Worm (Caenorhabditis elegans) whole organism, L2 larva: ENCODE measurements around the gene F38A5.2.
"Not testable (repeated sequence)": the region's sequence is repeated elsewhere in the genome, so short reads cannot be mapped to it uniquely, and the experiment has no call there.

Experiments used
- C34F6.9 ChIP-seq: fragments of 150-350 bp; optimal IDR thresholded peaks from 2 replicates; lab custom pipeline; 2014; ENCODE audit warnings: missing biosample characterization, missing genetic modification characterization
- R02D3.7 ChIP-seq: fragments of 150-350 bp; optimal IDR thresholded peaks from 2 replicates; lab custom pipeline; 2014; ENCODE audit warnings: missing biosample characterization, missing genetic modification characterization
- Y55F3AM.14 ChIP-seq: fragments of 200-800 bp; sonication (Bioruptor generic); optimal IDR thresholded peaks from 2 replicates; lab custom pipeline; 2018; ENCODE audit warnings: mild to moderate bottlenecking, missing genetic modification characterization, missing compliant biosample characterization
- ZK546.5 ChIP-seq: sonication (generic microtip); optimal IDR thresholded peaks from 2 replicates; lab custom pipeline; 2017; ENCODE audit warnings: missing biosample characterization, missing genetic modification characterization
- alr-1 ChIP-seq: fragments of 150-350 bp; optimal IDR thresholded peaks from 2 replicates; lab custom pipeline; 2014; ENCODE audit warnings: missing biosample characterization, missing genetic modification characterization
- aly-2 ChIP-seq: fragments of 150-350 bp; optimal IDR thresholded peaks from 2 replicates; lab custom pipeline; 2014; ENCODE audit warnings: missing biosample characterization, missing genetic modification characterization
- ama-1 ChIP-seq: fragments of 150-350 bp; optimal IDR thresholded peaks from 2 replicates; lab custom pipeline; 2018; ENCODE audit warnings: inconsistent platforms
- blmp-1 ChIP-seq: sonication (generic microtip); optimal IDR thresholded peaks from 2 replicates; lab custom pipeline; 2017; ENCODE audit warnings: missing genetic modification characterization, mild to moderate bottlenecking, missing compliant biosample characterization, antibody characterized with exemption, moderate library complexity; ENCODE audit not compliant: insufficient read depth
- ceh-16 ChIP-seq: fragments of 150-350 bp; optimal IDR thresholded peaks from 2 replicates; lab custom pipeline; 2014; ENCODE audit warnings: missing biosample characterization, missing genetic modification characterization
- crh-2 ChIP-seq: sonication (generic microtip); optimal IDR thresholded peaks from 2 replicates; lab custom pipeline; 2017; ENCODE audit warnings: missing biosample characterization, missing genetic modification characterization
- dmd-4 ChIP-seq: sonication (generic microtip); optimal IDR thresholded peaks from 2 replicates; lab custom pipeline; 2017; ENCODE audit warnings: missing biosample characterization, missing genetic modification characterization
- egl-27 ChIP-seq: sonication (generic microtip); optimal IDR thresholded peaks from 3 replicates; lab custom pipeline; 2017; ENCODE audit warnings: missing biosample characterization, missing genetic modification reagents, missing genetic modification characterization
- elt-1 ChIP-seq: fragments of 150-350 bp; optimal IDR thresholded peaks from 2 replicates; lab custom pipeline; 2014; ENCODE audit warnings: missing biosample characterization, missing genetic modification characterization
- elt-3 ChIP-seq: sonication (generic microtip); optimal IDR thresholded peaks from 2 replicates; lab custom pipeline; 2017; ENCODE audit warnings: missing biosample characterization, missing genetic modification characterization
- fos-1 ChIP-seq: fragments of 150-350 bp; optimal IDR thresholded peaks from 2 replicates; lab custom pipeline; 2014; ENCODE audit warnings: missing biosample characterization, missing genetic modification characterization
- lin-39 ChIP-seq: fragments of 150-350 bp; optimal IDR thresholded peaks from 2 replicates; lab custom pipeline; 2014; ENCODE audit warnings: missing biosample characterization, missing genetic modification reagents, missing genetic modification characterization
- lsy-2 ChIP-seq, 2 experiments: fragments of 150-350 bp in 1 of 2; sonication (generic microtip) in 1 of 2; optimal IDR thresholded peaks; 2 replicates each; lab custom pipeline; 2014 to 2017; ENCODE audit warnings: missing biosample characterization in 2 of 2, missing genetic modification characterization in 2 of 2
- mbf-1 ChIP-seq: sonication (generic microtip); optimal IDR thresholded peaks from 2 replicates; lab custom pipeline; 2017; ENCODE audit warnings: missing biosample characterization, missing genetic modification characterization
- nhr-10 ChIP-seq: sonication (generic microtip); optimal IDR thresholded peaks from 2 replicates; lab custom pipeline; 2017; ENCODE audit warnings: missing biosample characterization, missing genetic modification characterization
- nhr-129 ChIP-seq: fragments of 150-350 bp; optimal IDR thresholded peaks from 2 replicates; lab custom pipeline; 2014; ENCODE audit warnings: missing biosample characterization, missing genetic modification characterization
- nhr-21 ChIP-seq: fragments of 150-350 bp; optimal IDR thresholded peaks from 2 replicates; lab custom pipeline; 2014; ENCODE audit warnings: missing biosample characterization, missing genetic modification characterization
- nhr-77 ChIP-seq: fragments of 150-350 bp; optimal IDR thresholded peaks from 2 replicates; lab custom pipeline; 2014; ENCODE audit warnings: missing biosample characterization, missing genetic modification characterization
- peb-1 ChIP-seq: fragments of 150-350 bp; optimal IDR thresholded peaks from 2 replicates; lab custom pipeline; 2014; ENCODE audit warnings: missing biosample characterization, missing genetic modification characterization
- sma-3 ChIP-seq: sonication (generic microtip); optimal IDR thresholded peaks from 2 replicates; lab custom pipeline; 2016; ENCODE audit warnings: missing genetic modification reagents, missing genetic modification characterization, missing compliant biosample characterization
- sma-9 ChIP-seq, 2 experiments: fragments of 150-350 bp in 1 of 2; sonication (generic microtip) in 1 of 2; optimal IDR thresholded peaks; 2 replicates each; lab custom pipeline; 2014 to 2016; ENCODE audit warnings: missing genetic modification characterization in 2 of 2, mild to moderate bottlenecking in 1 of 2, missing biosample characterization in 1 of 2, missing compliant biosample characterization in 1 of 2, missing genetic modification reagents in 1 of 2, moderate library complexity in 1 of 2
- unc-39 ChIP-seq: fragments of 150-350 bp; optimal IDR thresholded peaks from 2 replicates; lab custom pipeline; 2014; ENCODE audit warnings: missing biosample characterization, missing genetic modification characterization
- unc-55 ChIP-seq: fragments of 150-350 bp; sonication (generic microtip); optimal IDR thresholded peaks from 3 replicates; lab custom pipeline; 2014; ENCODE audit warnings: missing biosample characterization, missing genetic modification reagents, missing genetic modification characterization
- unc-62 ChIP-seq: fragments of 150-350 bp; optimal IDR thresholded peaks from 2 replicates; lab custom pipeline; 2014; ENCODE audit warnings: missing biosample characterization, missing genetic modification reagents, missing genetic modification characterization
- ztf-4 ChIP-seq: fragments of 150-350 bp; optimal IDR thresholded peaks from 2 replicates; lab custom pipeline; 2014; ENCODE audit warnings: missing biosample characterization, missing genetic modification characterization

The F38A5.2 gene

DNA sequence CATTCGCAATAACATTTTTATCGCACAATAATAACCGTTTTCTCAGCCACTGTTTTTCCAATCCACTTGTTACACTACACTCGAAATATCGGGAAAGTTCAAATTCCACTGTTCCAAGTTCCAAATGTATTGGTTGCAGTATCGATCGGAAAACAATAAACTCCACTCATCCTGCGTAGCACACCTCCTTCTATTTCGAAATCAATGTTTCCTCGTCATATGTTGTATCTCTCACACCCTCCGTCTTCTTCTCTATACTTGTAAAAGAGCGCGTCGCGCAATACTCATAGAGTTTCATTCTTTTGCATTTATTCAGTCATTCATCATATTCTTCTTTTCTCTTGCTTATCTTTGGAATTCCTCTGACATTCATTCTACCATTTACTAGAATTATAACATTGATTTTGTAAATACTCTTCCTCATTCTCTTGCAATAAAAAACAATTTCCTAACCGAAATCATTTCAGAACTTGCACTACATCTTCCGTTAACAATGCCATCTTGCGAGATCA is 16.1 kb upstream of the F38A5.2 start, which contains the start of gene sup-36:
Gene sup-36 (plus strand): TSS at position 462 of the 512 bp plus-strand sequence.
- TF ChIP-seq nhr-10 (tag; lab: Kevin White, UChicago) (no peak), C34F6.9 (tag; lab: Kevin White, UChicago) (peak; percentile 51), fos-1 (tag; lab: Kevin White, UChicago) (peak; percentile 47), lsy-2 (tag; optimal IDR thresholded peaks at IDR 0.05; lab: Kevin White, UChicago) (no peak), nhr-129 (peak; percentile 62), unc-39 (tag; lab: Kevin White, UChicago) (no peak), dmd-4 (tag; lab: Kevin White, UChicago) (no peak), unc-55 (GFP tag; lab: Kevin White, UChicago) (peak; percentile 74), crh-2 (tag; lab: Kevin White, UChicago) (peak; percentile 12), sma-9 (GFP tag; optimal IDR thresholded peaks at IDR 0.05; lab: Kevin White, UChicago) (peak; percentile 18), sma-9 (tag; optimal IDR thresholded peaks at IDR 0.05; lab: Kevin White, UChicago) (no peak)

DNA sequence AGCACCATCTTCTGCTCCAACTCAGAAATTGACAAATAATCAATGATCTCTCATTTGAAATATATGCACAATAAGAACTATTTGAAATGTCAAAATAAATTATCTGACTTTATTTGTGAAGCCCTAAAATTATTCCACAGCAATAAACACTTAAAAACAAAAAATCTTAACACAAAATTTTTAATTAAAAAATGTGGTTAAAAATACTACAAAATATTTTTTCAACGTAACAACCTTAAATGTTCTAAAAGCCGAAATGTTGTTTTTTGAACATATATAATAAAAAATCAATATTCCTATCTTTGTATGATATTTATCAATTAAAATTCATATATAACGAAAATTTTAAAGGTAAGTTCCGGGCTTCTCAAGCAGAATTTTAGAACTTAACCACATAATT is 14.2 kb upstream of the F38A5.2 start, which contains the start of gene F38A5.8:
Gene F38A5.8 (plus strand): TSS at position 301 of the 400 bp plus-strand sequence.
- no peak for TF ChIP-seq ceh-16 (tag; lab: Kevin White, UChicago)
- no peak for TF ChIP-seq lin-39 (tag; lab: Kevin White, UChicago)
- no peak for TF ChIP-seq alr-1 (tag; lab: Kevin White, UChicago)
- no peak for TF ChIP-seq peb-1 (tag; lab: Kevin White, UChicago)
- no peak for TF ChIP-seq C34F6.9 (tag; lab: Kevin White, UChicago)
- no peak for TF ChIP-seq elt-1
- TF ChIP-seq Y55F3AM.14 (GFP tag; lab: Kevin White, UChicago), result no peak
- TF ChIP-seq egl-27, result no peak
- TF ChIP-seq, all 48 proteins: peak for 0

DNA sequence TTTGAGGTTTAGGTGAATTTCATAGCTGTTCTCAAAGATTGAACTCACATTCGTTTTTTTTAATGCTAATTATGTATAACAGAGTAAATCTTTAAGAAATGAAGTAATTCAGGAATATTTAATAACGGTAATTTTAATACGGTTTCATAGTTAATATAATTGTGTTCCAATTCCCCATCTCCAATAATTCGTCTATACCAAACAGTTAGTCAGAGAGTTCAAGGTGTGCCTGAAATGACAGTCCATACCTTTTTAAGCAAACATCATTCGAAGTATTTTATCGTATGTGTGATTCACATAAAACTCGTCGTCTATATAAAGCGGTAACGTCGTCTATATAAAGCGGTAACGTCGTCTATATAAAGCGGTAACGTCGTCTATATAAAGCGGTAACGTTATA is 13.5 kb upstream of the F38A5.2 start, which contains the start of gene nspb-5:
Gene nspb-5 (plus strand): TSS at position 301 of the 400 bp plus-strand sequence.
- TF ChIP-seq nhr-10 (tag; lab: Kevin White, UChicago); blmp-1; C34F6.9 (tag; lab: Kevin White, UChicago): not testable (repeated sequence)

DNA sequence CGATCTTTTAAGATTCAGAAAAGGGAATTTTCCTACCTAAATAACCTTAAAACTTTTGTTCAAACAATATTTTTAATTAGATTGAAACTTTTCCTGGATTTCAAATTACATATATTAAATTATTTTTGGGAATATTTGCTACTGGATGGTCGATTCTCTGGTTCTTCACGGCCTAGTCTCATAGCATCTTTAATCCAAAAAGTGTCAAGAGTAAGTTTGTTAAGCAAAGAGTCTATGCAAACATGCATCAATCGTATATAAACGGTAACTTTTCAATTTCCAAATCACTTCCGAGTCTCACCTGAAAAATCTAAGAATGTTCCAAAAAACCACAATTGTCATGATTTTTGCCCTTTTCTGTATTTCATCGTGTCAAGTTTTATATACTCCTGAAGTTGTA is 12.7 kb upstream of the F38A5.2 start, which contains the start of gene nspb-4:
Gene nspb-4 (plus strand): TSS at position 301 of the 400 bp plus-strand sequence.
- not testable (repeated sequence) for TF ChIP-seq mbf-1; ama-1 (lab: Kevin White, UChicago); ceh-16 (tag; lab: Kevin White, UChicago)

DNA sequence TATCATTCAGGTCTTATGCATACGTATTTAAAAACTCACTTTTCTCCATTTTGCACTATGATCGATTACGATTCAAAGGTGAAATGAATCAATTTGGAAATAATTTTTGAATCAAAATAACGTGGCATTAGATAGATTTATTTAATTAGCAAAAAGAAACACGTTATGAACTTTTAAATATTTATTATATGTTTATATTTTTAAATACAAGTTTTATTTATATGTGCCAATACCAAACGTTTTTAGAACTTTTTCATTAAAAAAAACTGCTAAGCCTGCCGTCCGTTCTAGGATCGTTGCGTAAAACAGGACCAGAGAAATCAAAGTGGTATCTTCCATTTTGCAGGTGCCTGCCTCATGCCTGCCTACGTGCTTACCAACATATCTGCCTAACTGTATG is 12.1 kb upstream of the F38A5.2 start, which contains the start of gene F38A5.6:
Gene F38A5.6 (minus strand): TSS at position 101 of the 400 bp plus-strand sequence.
- TF ChIP-seq lin-39 (tag; lab: Kevin White, UChicago) (no peak), peb-1 (tag; lab: Kevin White, UChicago) (no peak), aly-2 (tag; lab: Kevin White, UChicago) (no peak), R02D3.7 (tag; lab: Kevin White, UChicago) (no peak), sma-9 (GFP tag; optimal IDR thresholded peaks at IDR 0.05; lab: Kevin White, UChicago) (no peak), sma-9 (tag; optimal IDR thresholded peaks at IDR 0.05; lab: Kevin White, UChicago) (no peak)

DNA sequence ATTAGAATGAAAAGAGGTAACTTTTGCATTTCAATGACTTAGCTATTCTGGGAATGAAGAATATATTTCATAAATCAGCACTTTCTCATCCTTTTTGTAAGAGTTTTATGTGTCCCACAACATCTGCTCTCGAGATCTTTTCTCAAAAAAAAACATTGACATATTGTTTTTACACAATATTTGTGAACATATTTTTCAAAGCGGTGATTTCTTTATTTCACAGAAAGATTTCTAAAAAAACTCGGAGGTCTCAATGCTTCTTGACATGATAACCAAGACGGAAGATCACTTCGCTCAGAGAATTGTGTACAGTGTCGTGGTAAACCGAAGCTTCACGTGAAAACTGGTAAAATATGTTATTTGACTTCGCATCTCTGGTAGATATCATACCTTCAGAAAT is 10.7 kb upstream of the F38A5.2 start, which contains the start of gene F38A5.22:
Gene F38A5.22 (minus strand): TSS at position 29 of the 400 bp plus-strand sequence.
- no peak for TF ChIP-seq elt-3 (tag; lab: Kevin White, UChicago)
- TF ChIP-seq unc-62, result no peak
- no peak for TF ChIP-seq sma-3 (GFP tag; lab: Kevin White, UChicago)
- no peak for TF ChIP-seq elt-1
- no peak for TF ChIP-seq sma-9 (GFP tag; optimal IDR thresholded peaks at IDR 0.05; lab: Kevin White, UChicago)
- TF ChIP-seq sma-9 (tag; optimal IDR thresholded peaks at IDR 0.05; lab: Kevin White, UChicago), result no peak
- no peak for TF ChIP-seq ZK546.5 (tag; lab: Kevin White, UChicago)
- no peak for TF ChIP-seq alr-1 (tag; lab: Kevin White, UChicago)
- no peak for TF ChIP-seq mbf-1
- TF ChIP-seq nhr-77 (tag; lab: Kevin White, UChicago), result no peak
- TF ChIP-seq unc-39 (tag; lab: Kevin White, UChicago), result no peak
- no peak for TF ChIP-seq ztf-4 (tag; lab: Kevin White, UChicago)
- TF ChIP-seq nhr-21 (tag; lab: Kevin White, UChicago), result no peak
